Fruit fly (Drosophila melanogaster): ENCODE data around the gene stck.

DNA sequence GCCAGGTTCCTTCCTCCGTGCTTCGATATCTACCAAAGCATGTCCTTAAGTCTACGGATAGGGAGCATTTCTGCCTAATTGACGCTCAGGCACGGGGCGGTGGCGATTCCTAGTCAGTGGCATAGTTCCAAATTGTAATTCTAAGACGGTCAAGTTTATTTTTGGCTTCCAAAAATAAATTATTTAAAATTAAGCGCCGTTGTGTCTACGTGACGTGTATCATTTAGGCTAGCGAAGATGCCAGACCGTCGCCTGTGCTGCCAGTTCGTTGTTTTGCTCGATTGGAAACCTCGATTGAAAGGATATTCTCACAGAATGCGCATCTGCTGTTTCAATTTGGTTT lies 7.7 kb upstream of the stck start:
- TF ChIP-seq psq (optimal IDR thresholded peaks at IDR 0.05) (no peak), usp (GFP tag; optimal IDR thresholded peaks at IDR 0.05) (no peak), Dll (optimal IDR thresholded peaks at IDR 0.05) (no peak), EcR (GFP tag; optimal IDR thresholded peaks at IDR 0.05) (no peak), pan (optimal IDR thresholded peaks at IDR 0.05) (no peak)
